Worm (Caenorhabditis elegans) whole organism, L2 larva: ENCODE data around the gene zig-10.

Experiments used
- C34F6.9 ChIP-seq: fragments of 150-350 bp; optimal IDR thresholded peaks from 2 replicates; lab custom pipeline; 2014; ENCODE audit warnings: missing biosample characterization, missing genetic modification characterization
- F13H6.1 ChIP-seq: sonication (generic microtip); optimal IDR thresholded peaks from 2 replicates; lab custom pipeline; 2016; ENCODE audit warnings: missing genetic modification characterization, missing compliant biosample characterization
- R02D3.7 ChIP-seq: fragments of 150-350 bp; optimal IDR thresholded peaks from 2 replicates; lab custom pipeline; 2014; ENCODE audit warnings: missing biosample characterization, missing genetic modification characterization
- ZK546.5 ChIP-seq: sonication (generic microtip); optimal IDR thresholded peaks from 2 replicates; lab custom pipeline; 2017; ENCODE audit warnings: missing biosample characterization, missing genetic modification characterization
- alr-1 ChIP-seq: fragments of 150-350 bp; optimal IDR thresholded peaks from 2 replicates; lab custom pipeline; 2014; ENCODE audit warnings: missing biosample characterization, missing genetic modification characterization
- blmp-1 ChIP-seq: sonication (generic microtip); optimal IDR thresholded peaks from 2 replicates; lab custom pipeline; 2017; ENCODE audit warnings: missing genetic modification characterization, mild to moderate bottlenecking, missing compliant biosample characterization, antibody characterized with exemption, moderate library complexity; ENCODE audit not compliant: insufficient read depth
- ceh-16 ChIP-seq: fragments of 150-350 bp; optimal IDR thresholded peaks from 2 replicates; lab custom pipeline; 2014; ENCODE audit warnings: missing biosample characterization, missing genetic modification characterization
- ceh-82 ChIP-seq: fragments of 150-350 bp; optimal IDR thresholded peaks from 2 replicates; lab custom pipeline; 2014; ENCODE audit warnings: missing biosample characterization, missing genetic modification characterization
- crh-2 ChIP-seq: sonication (generic microtip); optimal IDR thresholded peaks from 2 replicates; lab custom pipeline; 2017; ENCODE audit warnings: missing biosample characterization, missing genetic modification characterization
- egl-27 ChIP-seq: sonication (generic microtip); optimal IDR thresholded peaks from 3 replicates; lab custom pipeline; 2017; ENCODE audit warnings: missing biosample characterization, missing genetic modification reagents, missing genetic modification characterization
- elt-1 ChIP-seq: fragments of 150-350 bp; optimal IDR thresholded peaks from 2 replicates; lab custom pipeline; 2014; ENCODE audit warnings: missing biosample characterization, missing genetic modification characterization
- fos-1 ChIP-seq: fragments of 150-350 bp; optimal IDR thresholded peaks from 2 replicates; lab custom pipeline; 2014; ENCODE audit warnings: missing biosample characterization, missing genetic modification characterization
- gmeb-1 ChIP-seq: fragments of 150-350 bp; optimal IDR thresholded peaks from 2 replicates; lab custom pipeline; 2014; ENCODE audit warnings: missing biosample characterization, missing genetic modification characterization
- lin-11 ChIP-seq: fragments of 150-350 bp; sonication (generic microtip); optimal IDR thresholded peaks from 2 replicates; lab custom pipeline; 2014; ENCODE audit warnings: missing biosample characterization, missing genetic modification characterization, inconsistent platforms, mixed read lengths
- lin-13 ChIP-seq: fragments of 150-350 bp; optimal IDR thresholded peaks from 2 replicates; lab custom pipeline; 2014; ENCODE audit warnings: missing biosample characterization, missing genetic modification reagents, missing genetic modification characterization
- lsy-2 ChIP-seq, 2 experiments: fragments of 150-350 bp in 1 of 2; sonication (generic microtip) in 1 of 2; optimal IDR thresholded peaks; 2 replicates each; lab custom pipeline; 2014 to 2017; ENCODE audit warnings: missing biosample characterization in 2 of 2, missing genetic modification characterization in 2 of 2
- mab-5 ChIP-seq: fragments of 150-350 bp; optimal IDR thresholded peaks from 2 replicates; lab custom pipeline; 2014; ENCODE audit warnings: missing biosample characterization, missing genetic modification characterization
- mbf-1 ChIP-seq: sonication (generic microtip); optimal IDR thresholded peaks from 2 replicates; lab custom pipeline; 2017; ENCODE audit warnings: missing biosample characterization, missing genetic modification characterization
- nhr-10 ChIP-seq: sonication (generic microtip); optimal IDR thresholded peaks from 2 replicates; lab custom pipeline; 2017; ENCODE audit warnings: missing biosample characterization, missing genetic modification characterization
- nhr-12 ChIP-seq: fragments of 150-350 bp; optimal IDR thresholded peaks from 2 replicates; lab custom pipeline; 2014; ENCODE audit warnings: missing biosample characterization, missing genetic modification characterization
- nhr-129 ChIP-seq: fragments of 150-350 bp; optimal IDR thresholded peaks from 2 replicates; lab custom pipeline; 2014; ENCODE audit warnings: missing biosample characterization, missing genetic modification characterization
- nhr-21 ChIP-seq: fragments of 150-350 bp; optimal IDR thresholded peaks from 2 replicates; lab custom pipeline; 2014; ENCODE audit warnings: missing biosample characterization, missing genetic modification characterization
- nhr-237 ChIP-seq: fragments of 150-350 bp; optimal IDR thresholded peaks from 2 replicates; lab custom pipeline; 2014; ENCODE audit warnings: missing biosample characterization, missing genetic modification characterization
- nhr-25 ChIP-seq: fragments of 150-350 bp; sonication (generic microtip); optimal IDR thresholded peaks from 3 replicates; lab custom pipeline; 2014; ENCODE audit warnings: missing biosample characterization, missing genetic modification characterization
- nhr-6 ChIP-seq: fragments of 150-350 bp; optimal IDR thresholded peaks from 2 replicates; lab custom pipeline; 2014; ENCODE audit warnings: missing biosample characterization, missing genetic modification characterization
- nhr-77 ChIP-seq: fragments of 150-350 bp; optimal IDR thresholded peaks from 2 replicates; lab custom pipeline; 2014; ENCODE audit warnings: missing biosample characterization, missing genetic modification characterization
- sem-4 ChIP-seq: fragments of 150-350 bp; optimal IDR thresholded peaks from 2 replicates; lab custom pipeline; 2014; ENCODE audit warnings: missing biosample characterization, missing genetic modification reagents, missing genetic modification characterization
- sma-3 ChIP-seq: sonication (generic microtip); optimal IDR thresholded peaks from 2 replicates; lab custom pipeline; 2016; ENCODE audit warnings: missing genetic modification reagents, missing genetic modification characterization, missing compliant biosample characterization
- sma-9 ChIP-seq, 2 experiments: fragments of 150-350 bp in 1 of 2; sonication (generic microtip) in 1 of 2; optimal IDR thresholded peaks; 2 replicates each; lab custom pipeline; 2014 to 2016; ENCODE audit warnings: missing genetic modification characterization in 2 of 2, mild to moderate bottlenecking in 1 of 2, missing biosample characterization in 1 of 2, missing compliant biosample characterization in 1 of 2, missing genetic modification reagents in 1 of 2, moderate library complexity in 1 of 2
- snpc-4 ChIP-seq: fragments of 150-350 bp; optimal IDR thresholded peaks from 2 replicates; lab custom pipeline; 2014; ENCODE audit warnings: missing biosample characterization, missing genetic modification characterization
- unc-39 ChIP-seq: fragments of 150-350 bp; optimal IDR thresholded peaks from 2 replicates; lab custom pipeline; 2014; ENCODE audit warnings: missing biosample characterization, missing genetic modification characterization
- unc-55 ChIP-seq: fragments of 150-350 bp; sonication (generic microtip); optimal IDR thresholded peaks from 3 replicates; lab custom pipeline; 2014; ENCODE audit warnings: missing biosample characterization, missing genetic modification reagents, missing genetic modification characterization
- unc-62 ChIP-seq: fragments of 150-350 bp; optimal IDR thresholded peaks from 2 replicates; lab custom pipeline; 2014; ENCODE audit warnings: missing biosample characterization, missing genetic modification reagents, missing genetic modification characterization
- ztf-1 ChIP-seq: fragments of 200-800 bp; sonication (Bioruptor generic); conservative IDR thresholded peaks from 2 replicates; pipeline ENCODE4 v1.3.6; 2022; ENCODE audit warnings: missing genetic modification characterization, missing compliant biosample characterization
- ztf-4 ChIP-seq: fragments of 150-350 bp; optimal IDR thresholded peaks from 2 replicates; lab custom pipeline; 2014; ENCODE audit warnings: missing biosample characterization, missing genetic modification characterization

Gene zig-10

ce11 chrII:6398406-6398805 is at the start of gene zig-10:
TSS of gene zig-10 (plus strand) at chrII:6398706.
- no peak for TF ChIP-seq R02D3.7 (tag; lab: Kevin White, UChicago)
- no peak for TF ChIP-seq nhr-21 (tag; lab: Kevin White, UChicago)

- no peak for TF ChIP-seq nhr-21 (tag; lab: Kevin White, UChicago)
- TF ChIP-seq ceh-82 (tag; lab: Kevin White, UChicago), result no peak
- no peak for TF ChIP-seq nhr-77
- no peak for TF ChIP-seq sma-9 (GFP tag; optimal IDR thresholded peaks at IDR 0.05; lab: Kevin White, UChicago)
- TF ChIP-seq sma-9 (tag; optimal IDR thresholded peaks at IDR 0.05; lab: Kevin White, UChicago), result no peak
- TF ChIP-seq nhr-237, result no peak
- no peak for TF ChIP-seq unc-62 (GFP tag; lab: Kevin White, UChicago)
- TF ChIP-seq mbf-1 (tag; lab: Kevin White, UChicago), result no peak
- TF ChIP-seq egl-27, result no peak
Measured at ce11 chrII:6349968-6350367, 48.5 kb upstream of the zig-10 start.

DNA sequence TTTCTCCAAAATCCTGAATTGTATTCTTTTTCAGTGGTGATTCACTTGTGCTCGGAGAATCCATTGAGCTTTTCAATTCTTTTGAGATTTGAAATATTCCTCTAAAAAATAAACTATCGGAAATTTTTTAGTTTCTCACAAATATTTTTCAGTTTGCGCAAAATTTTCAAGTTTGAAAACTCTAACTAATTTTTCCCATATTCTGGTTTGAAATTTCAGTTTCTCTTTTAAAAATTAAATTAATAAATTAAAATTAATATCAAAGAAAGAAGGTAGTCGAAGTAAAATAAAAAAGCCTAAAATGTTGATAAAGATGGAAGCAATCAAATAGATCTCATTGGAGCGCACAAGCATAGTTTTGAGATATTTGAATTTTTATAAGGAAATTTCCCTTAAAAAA is 46.6 kb upstream of the zig-10 start, which contains the start of gene C32D5.10:
C32D5.10 (minus strand) TSS at position 101 of the 400 bp plus-strand sequence.
- TF ChIP-seq nhr-129 (no peak), nhr-25 (peak; percentile 28)
- TF ChIP-seq, all 48 proteins: peak for 1

DNA sequence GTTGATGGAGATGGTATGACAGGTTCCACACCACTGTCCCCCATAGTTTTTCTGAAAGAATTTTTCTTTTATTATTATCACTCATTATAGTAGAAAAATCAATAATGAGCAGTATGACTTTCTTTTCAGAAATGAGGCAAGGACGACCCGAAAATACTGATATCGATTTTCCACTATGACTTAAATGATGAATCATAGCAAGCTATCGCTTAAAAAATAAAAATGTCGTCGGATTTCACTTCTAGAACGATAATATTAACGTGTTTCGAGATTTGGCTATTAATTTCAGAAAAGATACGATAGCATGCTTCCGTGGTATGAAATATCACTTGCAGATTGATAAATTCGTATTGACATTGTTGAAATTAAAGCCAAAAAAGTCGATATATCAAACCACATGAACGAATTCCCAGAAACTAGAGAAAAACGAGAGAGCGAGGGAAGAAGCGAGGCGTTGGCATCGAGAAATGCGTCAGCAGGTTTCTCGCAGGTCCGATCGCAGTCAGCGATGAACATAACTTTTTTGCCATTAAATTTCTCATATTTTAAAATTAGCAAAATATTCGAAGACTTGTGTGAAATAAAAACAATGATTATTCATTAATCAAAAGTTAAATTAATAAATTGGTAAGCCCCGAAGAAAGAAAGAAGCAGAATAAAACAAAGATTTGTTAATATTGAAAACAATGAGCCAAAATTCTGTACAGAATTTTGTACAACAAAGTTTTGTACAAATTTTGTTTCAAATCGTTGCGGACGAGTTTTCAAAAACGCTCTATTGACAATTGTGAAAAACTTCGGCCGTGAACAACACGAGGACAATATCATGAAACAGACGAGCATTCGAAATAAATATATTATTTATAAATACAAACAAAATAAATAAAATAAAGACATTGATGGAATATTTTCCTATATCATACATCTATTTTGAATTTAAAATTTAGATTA is 42.8 kb upstream of the zig-10 start, which contains the start of gene C32D5.11:
C32D5.11 (minus strand) TSS at position 51 of the 951 bp plus-strand sequence.
- TF ChIP-seq snpc-4 (peak; percentile 56), unc-55 (peak; percentile 81), elt-1 (tag; lab: Kevin White, UChicago) (no peak), crh-2 (tag; lab: Kevin White, UChicago) (peak; percentile 76), nhr-21 (tag; lab: Kevin White, UChicago) (peak; percentile 36), nhr-25 (peak; percentile 74), lin-13 (GFP tag; lab: Kevin White, UChicago) (peak; percentile 72), blmp-1 (tag; lab: Kevin White, UChicago) (no peak), nhr-77 (no peak), mab-5 (tag; lab: Kevin White, UChicago) (peak; percentile 21), sma-9 (GFP tag; optimal IDR thresholded peaks at IDR 0.05; lab: Kevin White, UChicago) (peak; percentile 72), sma-9 (tag; optimal IDR thresholded peaks at IDR 0.05; lab: Kevin White, UChicago) (no peak), alr-1 (tag; lab: Kevin White, UChicago) (no peak), unc-39 (no peak), nhr-12 (tag; lab: Kevin White, UChicago) (no peak), ztf-1 (GFP tag; lab: Robert Waterston, UW) (no peak), nhr-237 (no peak), F13H6.1 (peak; percentile 62), fos-1 (tag; lab: Kevin White, UChicago) (peak; percentile 77), ztf-4 (tag; lab: Kevin White, UChicago) (peak; percentile 13), sma-3 (peak; percentile 64), nhr-129 (peak; percentile 81), lin-11 (tag; lab: Kevin White, UChicago) (peak; percentile 80), gmeb-1 (tag; lab: Kevin White, UChicago) (peak; percentile 78), lsy-2 (tag; optimal IDR thresholded peaks at IDR 0.05; lab: Kevin White, UChicago) (peak; percentile 47 to 89), nhr-6 (tag; lab: Kevin White, UChicago) (peak; percentile 32), sem-4 (tag; lab: Kevin White, UChicago) (peak; percentile 73), ceh-16 (tag; lab: Kevin White, UChicago) (no peak), C34F6.9 (tag; lab: Kevin White, UChicago) (peak; percentile 90), ZK546.5 (no peak), egl-27 (peak; percentile 15), nhr-10 (tag; lab: Kevin White, UChicago) (no peak)
